Worm (Caenorhabditis elegans): ENCODE results near the gene sre-11.

DNA sequence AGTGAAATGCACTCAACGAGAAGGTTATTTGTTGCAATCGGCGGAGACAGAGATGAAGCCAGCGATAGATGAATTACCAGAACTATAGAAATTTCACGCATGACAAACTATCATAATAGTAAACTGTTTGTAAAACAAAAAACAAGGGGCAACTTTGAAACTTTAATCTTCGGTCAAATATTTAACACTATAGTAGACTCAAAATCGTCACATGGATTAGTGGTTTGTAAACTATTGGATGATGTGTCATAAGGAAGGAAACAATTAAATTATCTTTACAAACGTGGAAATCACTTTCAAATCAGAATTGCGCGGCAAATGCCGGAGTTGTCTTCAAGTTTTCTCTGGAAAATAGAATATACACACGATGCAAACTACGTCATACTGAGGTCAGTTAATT is 33.9 kb upstream of the sre-11 start, which contains the start of gene ZK105.5:
- no peak for TF ChIP-seq bed-3 (GFP tag; optimal IDR thresholded peaks at IDR 0.05)
- TF ChIP-seq lsy-2 (tag; optimal IDR thresholded peaks at IDR 0.05): no peak

Data from whole organism, mixed stage, embryonic.